Worm (Caenorhabditis elegans): ENCODE measurements around the gene T03F6.10.
A peak's percentile ranks its signal among the peaks of the same experiment; 100 is the strongest.

Gene T03F6.10

DNA sequence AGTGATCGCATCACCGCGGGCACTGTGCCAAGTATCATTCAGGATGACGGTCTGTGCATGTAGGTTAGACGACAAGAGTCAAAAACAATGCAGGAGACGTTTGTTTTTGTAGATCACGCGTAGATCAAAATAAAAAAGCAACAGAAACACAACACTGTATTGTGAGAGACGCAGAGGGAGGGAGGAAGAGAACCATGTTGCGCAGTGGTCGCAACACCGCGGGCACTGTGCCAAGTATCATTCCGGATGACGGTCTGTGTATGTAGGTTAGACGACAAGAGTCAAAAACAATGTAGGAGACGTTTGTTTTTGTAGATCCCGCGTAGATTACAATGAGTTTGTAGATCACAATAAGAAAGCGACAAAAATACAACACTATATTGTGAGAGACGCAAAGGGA lies 40.8 kb upstream of the T03F6.10 start:
- TF ChIP-seq nhr-90 (tag; optimal IDR thresholded peaks at IDR 0.05) (no peak), ekl-4 (GFP tag; IDR thresholded peaks at IDR 0.05) (no peak), xnd-1 (tag; optimal IDR thresholded peaks at IDR 0.05) (peak; percentile 34), D2030.7 (GFP tag; IDR thresholded peaks at IDR 0.05) (0 out of 2 replicates have a peak, but pooled peaks have one; percentile 21), unc-62 (GFP tag; optimal IDR thresholded peaks at IDR 0.05) (no peak), rec-8 (tag; optimal IDR thresholded peaks at IDR 0.05) (no peak), madf-6 (GFP tag; IDR thresholded peaks at IDR 0.05) (peak; percentile 57), efl-1 (GFP tag; optimal IDR thresholded peaks at IDR 0.05) (peak; percentile 43), hmg-1.2 (GFP tag; IDR thresholded peaks at IDR 0.05) (peak; percentile 59; the same call in 1 of the 2 replicates), lsl-1 (GFP tag; optimal IDR thresholded peaks at IDR 0.05) (peak; percentile 3), bed-1 (GFP tag; IDR thresholded peaks at IDR 0.05) (no peak), die-1 (tag; optimal IDR thresholded peaks at IDR 0.05) (peak; percentile 76), C06A6.2 (GFP tag; conservative IDR thresholded peaks at IDR 0.05) (no peak), ceh-40 (GFP tag; IDR thresholded peaks at IDR 0.05) (no peak)

ce11 chrIII:13411202-13411601 lies 33.1 kb upstream of the T03F6.10 start:
- TF ChIP-seq Y79H2A.3 (GFP tag; conservative IDR thresholded peaks at IDR 0.05) (no peak), madf-10 (tag; optimal IDR thresholded peaks at IDR 0.05) (peak; percentile 9), gei-17 (GFP tag; optimal IDR thresholded peaks at IDR 0.05) (no peak), snpc-4 (GFP tag; optimal IDR thresholded peaks at IDR 0.05) (peak; percentile 40), snpc-4 (tag; optimal IDR thresholded peaks at IDR 0.05) (no peak), sptf-2 (GFP tag; optimal IDR thresholded peaks at IDR 0.05) (no peak), B0261.1 (tag; optimal IDR thresholded peaks at IDR 0.05) (peak; percentile 65), hlh-12 (tag; optimal IDR thresholded peaks at IDR 0.05) (no peak), ztf-25 (GFP tag; IDR thresholded peaks at IDR 0.05) (no peak), fkh-3 (tag; optimal IDR thresholded peaks at IDR 0.05) (peak; percentile 60), pbrm-1 (GFP tag; IDR thresholded peaks at IDR 0.05) (no peak), tbx-9 (tag; optimal IDR thresholded peaks at IDR 0.05; ENCODE audit: borderline replicate concordance) (no peak), K12H6.12 (tag; optimal IDR thresholded peaks at IDR 0.05) (no peak), ceh-100 (GFP tag; IDR thresholded peaks at IDR 0.05) (no peak), ama-1 (optimal IDR thresholded peaks at IDR 0.05) (no peak), ama-1 (GFP tag; optimal IDR thresholded peaks at IDR 0.05) (no peak), F57C9.4 (tag; optimal IDR thresholded peaks at IDR 0.05) (no peak), snpc-1.1 (tag; optimal IDR thresholded peaks at IDR 0.05; ENCODE audit: insufficient read depth) (no peak), snpc-1.3 (tag; optimal IDR thresholded peaks at IDR 0.05; ENCODE audit: insufficient read depth) (peak; percentile 55), bed-2 (GFP tag; IDR thresholded peaks at IDR 0.05) (no peak), T07F8.4 (tag; optimal IDR thresholded peaks at IDR 0.05) (no peak), sea-2 (GFP tag; IDR thresholded peaks at IDR 0.05) (no peak), aptf-3 (GFP tag; IDR thresholded peaks at IDR 0.05) (no peak), hmg-20 (GFP tag; IDR thresholded peaks at IDR 0.05) (no peak), hrde-1 (tag; optimal IDR thresholded peaks at IDR 0.05; ENCODE audit: borderline replicate concordance) (no peak), Y67H2A.10 (GFP tag; conservative IDR thresholded peaks at IDR 0.05) (no peak), K11D2.4 (GFP tag; IDR thresholded peaks at IDR 0.05) (no peak), Y53F4B.3 (GFP tag; IDR thresholded peaks at IDR 0.05) (no peak), nhr-80 (tag; optimal IDR thresholded peaks at IDR 0.05) (peak; percentile 17), lin-40 (tag; optimal IDR thresholded peaks at IDR 0.05) (no peak), tlf-1 (GFP tag; optimal IDR thresholded peaks at IDR 0.05) (no peak), ztf-3 (GFP tag; optimal IDR thresholded peaks at IDR 0.05) (no peak), nhr-27 (tag; optimal IDR thresholded peaks at IDR 0.05) (no peak), lir-1 (GFP tag; conservative IDR thresholded peaks at IDR 0.05) (no peak), rcor-1 (GFP tag; IDR thresholded peaks at IDR 0.05) (no peak), repo-1 (tag; optimal IDR thresholded peaks at IDR 0.05) (no peak)

All from whole organism, young adult.